Worm (Caenorhabditis elegans): ENCODE data around the gene T05B11.4.

DNA sequence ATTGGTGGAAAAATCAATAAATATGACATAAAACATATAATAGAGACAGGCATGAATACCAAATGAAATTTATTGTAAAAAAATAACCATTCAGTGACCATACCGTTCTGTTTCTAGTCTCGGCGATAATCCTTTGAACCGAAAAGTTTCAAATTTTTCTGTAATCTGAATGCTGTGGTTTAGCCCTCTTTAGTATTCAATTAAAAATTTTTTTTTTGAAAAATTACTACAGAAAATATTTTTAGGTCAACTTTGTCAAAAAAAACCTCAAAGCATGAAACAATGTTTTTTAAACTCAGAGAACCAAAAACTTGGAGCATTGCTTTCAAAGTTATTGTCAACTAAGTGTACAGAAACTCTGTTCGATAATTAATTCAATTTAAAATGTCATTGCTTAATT is 45.9 kb downstream of the T05B11.4 start, which contains the start of gene ZK105.11:
- TF ChIP-seq nhr-23 (tag; optimal IDR thresholded peaks at IDR 0.05) (no peak), pqm-1 (tag; optimal IDR thresholded peaks at IDR 0.05) (no peak), ZK546.5 (tag; optimal IDR thresholded peaks at IDR 0.05) (no peak), elt-3 (tag; optimal IDR thresholded peaks at IDR 0.05) (no peak), ztf-11 (tag; optimal IDR thresholded peaks at IDR 0.05) (no peak)
